Fruit fly (Drosophila melanogaster) whole organism, wandering third instar larva: Measurements from ENCODE around the gene Imp.

ENCODE experiments used
- Abd-B ChIP-seq: fragments of >200 bp; optimal IDR thresholded peaks from 2 replicates; lab custom pipeline; 2017; ENCODE audit warnings: missing biosample characterization, missing genetic modification characterization
- CG32264 ChIP-seq: fragments of 200-800 bp; sonication (Bioruptor generic); optimal IDR thresholded peaks from 2 replicates; lab custom pipeline; 2016; ENCODE audit warnings: missing biosample characterization, missing genetic modification characterization
- CG9705 ChIP-seq: fragments of 200-800 bp; sonication (Bioruptor generic); optimal IDR thresholded peaks from 2 replicates; lab custom pipeline; 2018; ENCODE audit warnings: missing biosample characterization, mild to moderate bottlenecking, missing genetic modification characterization
- CrebA ChIP-seq: fragments of 200-800 bp; sonication (Bioruptor generic); optimal IDR thresholded peaks from 2 replicates; lab custom pipeline; 2016; ENCODE audit warnings: missing biosample characterization, mild to moderate bottlenecking, missing genetic modification characterization, borderline replicate concordance
- Dfd ChIP-seq: fragments of >200 bp; optimal IDR thresholded peaks from 2 replicates; lab custom pipeline; 2017; ENCODE audit warnings: missing biosample characterization, missing genetic modification characterization
- Dif ChIP-seq: fragments of 200-275, 200-300 bp; sonication (Bioruptor generic); optimal IDR thresholded peaks from 2 replicates; lab custom pipeline; 2018; ENCODE audit warnings: missing biosample characterization, missing genetic modification characterization; ENCODE audit not compliant: partially characterized antibody
- GATAd ChIP-seq: sonication (Bioruptor generic); optimal IDR thresholded peaks from 2 replicates; lab custom pipeline; 2016; ENCODE audit warnings: missing biosample characterization, missing genetic modification characterization
- HLH106 ChIP-seq: fragments of 200-800 bp; optimal IDR thresholded peaks from 3 replicates; lab custom pipeline; 2019; ENCODE audit warnings: missing biosample characterization, mild to moderate bottlenecking, missing genetic modification characterization, moderate library complexity
- Hnf4 ChIP-seq: fragments of 200-800 bp; sonication (Bioruptor generic); optimal IDR thresholded peaks from 2 replicates; lab custom pipeline; 2016; ENCODE audit warnings: missing biosample characterization, mild to moderate bottlenecking, missing genetic modification characterization
- Hr78 ChIP-seq: fragments of >200 bp; optimal IDR thresholded peaks from 2 replicates; lab custom pipeline; 2017; ENCODE audit warnings: missing biosample characterization, missing genetic modification characterization
- Hr83 ChIP-seq: fragments of 200-300 bp; sonication (Bioruptor generic); optimal IDR thresholded peaks from 2 replicates; lab custom pipeline; 2016; ENCODE audit warnings: missing biosample characterization, mild to moderate bottlenecking, missing genetic modification characterization, moderate library complexity; ENCODE audit not compliant: poor library complexity, severe bottlenecking
- Jra ChIP-seq: sonication (Bioruptor generic); optimal IDR thresholded peaks from 2 replicates; lab custom pipeline; 2016; ENCODE audit warnings: missing biosample characterization, missing genetic modification characterization
- Mio ChIP-seq: sonication (Bioruptor generic); optimal IDR thresholded peaks from 2 replicates; lab custom pipeline; 2016; ENCODE audit warnings: missing biosample characterization, missing genetic modification characterization
- Myc ChIP-seq: fragments of >200 bp; optimal IDR thresholded peaks from 2 replicates; lab custom pipeline; 2017
- N ChIP-seq: fragments of >200 bp; optimal IDR thresholded peaks from 2 replicates; lab custom pipeline; 2018; ENCODE audit warnings: missing biosample characterization, missing external identifiers, missing genetic modification characterization
- OdsH ChIP-seq: fragments of 200-800 bp; sonication (Bioruptor generic); optimal IDR thresholded peaks from 2 replicates; lab custom pipeline; 2016; ENCODE audit warnings: missing biosample characterization, mild to moderate bottlenecking, missing genetic modification characterization
- Rel ChIP-seq, 2 experiments: fragments of 200-800 bp; sonication (Bioruptor generic) in 1 of 2; optimal IDR thresholded peaks; 2 replicates in 1 of 2; 3 replicates in 1 of 2; lab custom pipeline; 2016 to 2019; ENCODE audit warnings: mild to moderate bottlenecking in 2 of 2, missing biosample characterization in 2 of 2, missing genetic modification characterization in 2 of 2, moderate library complexity in 1 of 2
- Sp1 ChIP-seq: fragments of 200-800 bp; sonication (Bioruptor generic); optimal IDR thresholded peaks from 3 replicates; lab custom pipeline; 2019; ENCODE audit warnings: missing biosample characterization, mild to moderate bottlenecking, missing genetic modification characterization, moderate library complexity
- Vsx2 ChIP-seq: fragments of 200-300, 225-300 bp; sonication (Bioruptor generic); optimal IDR thresholded peaks from 2 replicates; lab custom pipeline; 2018; ENCODE audit warnings: missing biosample characterization, missing genetic modification characterization; ENCODE audit not compliant: partially characterized antibody
- br ChIP-seq: fragments of 200-800 bp; sonication (Bioruptor generic); optimal IDR thresholded peaks from 2 replicates; lab custom pipeline; 2016; ENCODE audit warnings: missing biosample characterization, missing genetic modification characterization
- brk ChIP-seq: fragments of 200-800 bp; sonication (Bioruptor generic); optimal IDR thresholded peaks from 2 replicates; lab custom pipeline; 2016; ENCODE audit warnings: missing biosample characterization, mild to moderate bottlenecking, missing genetic modification characterization
- dl ChIP-seq, 2 experiments: fragments of 175-275, 200-275 bp in 1 of 2; fragments of 200-275 bp in 1 of 2; sonication (Bioruptor generic); optimal IDR thresholded peaks; lab custom pipeline; 2018; ENCODE audit warnings: mild to moderate bottlenecking in 2 of 2, missing biosample characterization in 2 of 2, missing genetic modification characterization in 2 of 2, moderate library complexity in 2 of 2; ENCODE audit not compliant: partially characterized antibody in 2 of 2, insufficient read depth in 1 of 2
- dmrt93B ChIP-seq: fragments of 200-800 bp; sonication (Bioruptor generic); optimal IDR thresholded peaks from 2 replicates; lab custom pipeline; 2018; ENCODE audit warnings: missing biosample characterization, mild to moderate bottlenecking, missing genetic modification characterization
- dsf ChIP-seq: sonication (Bioruptor generic); optimal IDR thresholded peaks from 2 replicates; lab custom pipeline; 2016; ENCODE audit warnings: missing biosample characterization, missing genetic modification characterization, borderline replicate concordance
- ey ChIP-seq: fragments of 200-800 bp; sonication (Bioruptor generic); optimal IDR thresholded peaks from 2 replicates; lab custom pipeline; 2016; ENCODE audit warnings: missing biosample characterization, missing genetic modification characterization
- foxo ChIP-seq, 2 experiments: fragments of 200-800 bp; sonication (Bioruptor generic); optimal IDR thresholded peaks; 2 replicates in 1 of 2; 3 replicates in 1 of 2; lab custom pipeline; 2016 to 2017; ENCODE audit warnings: missing biosample characterization in 2 of 2, missing genetic modification characterization in 2 of 2
- fru ChIP-seq: fragments of 200-800 bp; sonication (Bioruptor generic); optimal IDR thresholded peaks from 3 replicates; lab custom pipeline; 2016; ENCODE audit warnings: missing biosample characterization, mild to moderate bottlenecking, missing genetic modification characterization
- h ChIP-seq: fragments of 200-800 bp; sonication (Bioruptor generic); optimal IDR thresholded peaks from 3 replicates; lab custom pipeline; 2016; ENCODE audit warnings: missing biosample characterization, mild to moderate bottlenecking, missing genetic modification characterization
- jim ChIP-seq: fragments of 175-275, 200-325 bp; sonication (Bioruptor generic); optimal IDR thresholded peaks from 2 replicates; lab custom pipeline; 2016; ENCODE audit warnings: missing biosample characterization, mild to moderate bottlenecking, missing genetic modification characterization
- lola ChIP-seq: fragments of >200 bp; optimal IDR thresholded peaks from 2 replicates; lab custom pipeline; 2017; ENCODE audit warnings: missing biosample characterization, missing genetic modification characterization
- pan ChIP-seq: fragments of >200 bp; optimal IDR thresholded peaks from 2 replicates; lab custom pipeline; 2017
- psq ChIP-seq: fragments of 200-800 bp; sonication (Bioruptor generic); optimal IDR thresholded peaks from 3 replicates; lab custom pipeline; 2017; ENCODE audit warnings: missing biosample characterization, mild to moderate bottlenecking, missing genetic modification characterization, moderate library complexity
- rgr ChIP-seq: fragments of 200-800 bp; sonication (Bioruptor generic); optimal IDR thresholded peaks from 3 replicates; lab custom pipeline; 2016; ENCODE audit warnings: missing biosample characterization, mild to moderate bottlenecking, missing genetic modification characterization
- sage ChIP-seq: fragments of 200-800 bp; sonication (Bioruptor generic); optimal IDR thresholded peaks from 2 replicates; lab custom pipeline; 2016; ENCODE audit warnings: missing biosample characterization, mild to moderate bottlenecking, missing genetic modification characterization
- sv ChIP-seq: fragments of 200-800 bp; sonication (Bioruptor generic); optimal IDR thresholded peaks from 3 replicates; lab custom pipeline; 2016; ENCODE audit warnings: missing biosample characterization, missing genetic modification characterization
- tai ChIP-seq: sonication (Bioruptor generic); optimal IDR thresholded peaks from 2 replicates; lab custom pipeline; 2016; ENCODE audit warnings: missing biosample characterization, missing genetic modification characterization
- usp ChIP-seq: fragments of >200 bp; optimal IDR thresholded peaks from 2 replicates; lab custom pipeline; 2017; ENCODE audit warnings: missing biosample characterization, missing genetic modification characterization
- woc ChIP-seq: sonication (Bioruptor generic); optimal IDR thresholded peaks from 2 replicates; lab custom pipeline; 2016; ENCODE audit warnings: missing biosample characterization, mild to moderate bottlenecking, missing genetic modification characterization

The Imp gene

dm6 chrX:10784812-10785638 lies 39.1 kb downstream of the Imp start:
- TF ChIP-seq Rel (GFP tag; optimal IDR thresholded peaks at IDR 0.05; lab: Kevin White, UChicago) = no peak
- TF ChIP-seq Rel (tag; optimal IDR thresholded peaks at IDR 0.05; lab: Kevin White, UChicago) = no peak
- TF ChIP-seq brk (GFP tag; lab: Kevin White, UChicago) = no peak
- TF ChIP-seq woc (GFP tag; lab: Kevin White, UChicago) = peak; percentile 19
- peak in 1 of 2 experiments; percentile 2 for TF ChIP-seq foxo (GFP tag; optimal IDR thresholded peaks at IDR 0.05; lab: Kevin White, UChicago)
- TF ChIP-seq Myc (lab: Kevin White, UChicago) = peak; percentile 89

dm6 chrX:10784330-10784778 lies 39.7 kb downstream of the Imp start:
- TF ChIP-seq CG9705 (GFP tag; lab: Kevin White, UChicago) (no peak), rgr (peak; percentile 36), Myc (lab: Kevin White, UChicago) (no peak), pan (lab: Kevin White, UChicago) (no peak), usp (no peak), OdsH (GFP tag; lab: Kevin White, UChicago) (no peak), CrebA (peak; percentile 39), ey (GFP tag; lab: Kevin White, UChicago) (no peak), dsf (GFP tag; lab: Kevin White, UChicago) (no peak), h (GFP tag; lab: Kevin White, UChicago) (no peak), Dif (GFP tag; lab: Kevin White, UChicago) (peak; percentile 96), jim (GFP tag; lab: Kevin White, UChicago) (no peak), CG32264 (GFP tag; lab: Kevin White, UChicago) (no peak), fru (GFP tag; lab: Kevin White, UChicago) (peak; percentile 3), Vsx2 (GFP tag; lab: Kevin White, UChicago) (peak; percentile 91), lola (no peak), Jra (GFP tag; lab: Kevin White, UChicago) (no peak), sv (GFP tag; lab: Kevin White, UChicago) (no peak), HLH106 (no peak), Mio (no peak), tai (GFP tag; lab: Kevin White, UChicago) (no peak), psq (GFP tag; lab: Kevin White, UChicago) (no peak), Hnf4 (GFP tag; lab: Kevin White, UChicago) (no peak), dl (GFP tag; optimal IDR thresholded peaks at IDR 0.05; lab: Kevin White, UChicago; ENCODE audit: insufficient read depth in 1 of 2, partially characterized antibody in 2 of 2) (peak; percentile 80 to 95), dmrt93B (no peak), foxo (GFP tag; optimal IDR thresholded peaks at IDR 0.05; lab: Kevin White, UChicago) (no peak), br (peak; percentile 43), brk (GFP tag; lab: Kevin White, UChicago) (no peak), GATAd (no peak), Rel (GFP tag; optimal IDR thresholded peaks at IDR 0.05; lab: Kevin White, UChicago) (no peak), Rel (tag; optimal IDR thresholded peaks at IDR 0.05; lab: Kevin White, UChicago) (no peak), Abd-B (GFP tag; lab: Kevin White, UChicago) (no peak), N (no peak), sage (no peak), Hr83 (GFP tag; lab: Kevin White, UChicago) (no peak), Sp1 (GFP tag; lab: Kevin White, UChicago) (no peak), Hr78 (GFP tag; lab: Kevin White, UChicago) (no peak), woc (GFP tag; lab: Kevin White, UChicago) (peak; percentile 3), Dfd (GFP tag; lab: Kevin White, UChicago) (no peak)
- TF ChIP-seq, all 38 proteins: peak for 8
